Fruit fly (Drosophila melanogaster): ENCODE results near the gene Nos.

Gene Nos

dm6 chr2L:10794032-10794431 lies 43.3 kb downstream of the Nos start (continued):
- TF ChIP-seq OdsH (GFP tag; optimal IDR thresholded peaks at IDR 0.05), result no peak
- peak; percentile 12 for TF ChIP-seq Met (GFP tag; optimal IDR thresholded peaks at IDR 0.05)
- peak; percentile 44 for TF ChIP-seq Blimp-1 (GFP tag; optimal IDR thresholded peaks at IDR 0.05)
- TF ChIP-seq Hr4 (GFP tag; optimal IDR thresholded peaks at IDR 0.05), result no peak
- TF ChIP-seq Eip78C (GFP tag), result peak; percentile 75
- no peak for TF ChIP-seq net (GFP tag; optimal IDR thresholded peaks at IDR 0.05)
- peak; percentile 63 for TF ChIP-seq CG9139 (GFP tag; optimal IDR thresholded peaks at IDR 0.05)

DNA sequence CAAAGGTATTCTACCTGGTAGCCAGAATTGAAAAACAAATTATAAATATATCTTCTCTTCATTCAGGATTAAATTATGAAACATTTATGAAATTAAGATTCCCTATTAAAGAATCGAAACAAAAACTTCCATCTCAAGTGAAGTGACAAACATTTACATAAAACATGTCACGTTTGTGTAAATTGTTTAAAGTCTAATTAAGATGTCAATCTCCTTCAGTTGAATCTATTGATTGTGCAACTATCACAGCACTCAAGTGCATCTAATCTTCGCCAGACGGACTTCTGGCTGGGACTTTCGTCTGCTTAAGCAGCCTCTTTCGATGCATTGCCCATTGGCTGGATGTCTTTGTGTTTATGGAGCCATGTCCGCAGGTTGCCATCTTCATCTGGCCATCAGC lies 45.2 kb downstream of the Nos start:
- TF ChIP-seq CG3919 (GFP tag; optimal IDR thresholded peaks at IDR 0.05) (peak; percentile 3), CG3032 (tag; optimal IDR thresholded peaks at IDR 0.05) (peak; percentile 12), CG10631 (GFP tag; optimal IDR thresholded peaks at IDR 0.05) (peak; percentile 28), Smox (GFP tag; optimal IDR thresholded peaks at IDR 0.05) (peak; percentile 7), Sox15 (GFP tag; optimal IDR thresholded peaks at IDR 0.05) (no peak), svp (GFP tag) (peak; percentile 44), esn (GFP tag; optimal IDR thresholded peaks at IDR 0.05) (peak; percentile 6), Met (GFP tag; optimal IDR thresholded peaks at IDR 0.05) (peak; percentile 33), fd59A (GFP tag; optimal IDR thresholded peaks at IDR 0.05) (no peak), topi (GFP tag; optimal IDR thresholded peaks at IDR 0.05) (no peak), Eip78C (GFP tag) (peak; percentile 68), CG11902 (GFP tag; optimal IDR thresholded peaks at IDR 0.05) (no peak), Blimp-1 (GFP tag; optimal IDR thresholded peaks at IDR 0.05) (no peak), Sox14 (GFP tag; optimal IDR thresholded peaks at IDR 0.05) (peak; percentile 18)

DNA sequence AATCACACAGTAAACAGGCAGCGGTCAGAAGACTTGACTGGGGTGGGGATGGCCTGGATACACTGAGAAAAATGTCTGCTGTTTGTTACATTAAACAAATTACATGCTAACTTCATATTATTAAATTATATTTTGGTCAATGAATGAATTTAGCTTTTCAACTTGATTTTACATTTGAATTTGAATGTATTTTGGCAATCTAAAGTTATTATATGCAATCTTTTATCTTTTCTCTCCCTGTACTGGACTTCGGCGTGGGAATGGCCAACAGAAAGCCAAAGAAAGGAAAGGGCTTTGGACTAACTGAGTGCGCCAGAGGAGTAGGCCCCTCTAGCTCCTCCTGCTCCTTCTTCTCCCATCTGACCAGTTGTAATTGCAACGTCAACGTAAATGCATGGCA lies 46.0 kb downstream of the Nos start:
- TF ChIP-seq CG6808 (GFP tag; optimal IDR thresholded peaks at IDR 0.05) (peak; percentile 57), Ets96B (tag; optimal IDR thresholded peaks at IDR 0.05) (peak; percentile 42), fd59A (GFP tag; optimal IDR thresholded peaks at IDR 0.05) (peak; percentile 1), CG8319 (GFP tag; optimal IDR thresholded peaks at IDR 0.05) (peak; percentile 2), dsx (GFP tag; optimal IDR thresholded peaks at IDR 0.05; ENCODE audit: poor library complexity, severe bottlenecking) (peak; percentile 21), CG8119 (GFP tag; IDR thresholded peaks at IDR 0.05) (peak; percentile 72), Eip93F (GFP tag; optimal IDR thresholded peaks at IDR 0.05) (peak; percentile 33), CG6276 (GFP tag; optimal IDR thresholded peaks at IDR 0.05) (no peak), Eip75B (GFP tag; optimal IDR thresholded peaks at IDR 0.05) (peak; percentile 80), fkh (GFP tag; optimal IDR thresholded peaks at IDR 0.05) (no peak), salr (GFP tag; optimal IDR thresholded peaks at IDR 0.05) (peak in 1 of 2 experiments; percentile 13), Hr38 (GFP tag; optimal IDR thresholded peaks at IDR 0.05) (no peak), CG6792 (GFP tag; optimal IDR thresholded peaks at IDR 0.05) (peak; percentile 62), Sox15 (GFP tag; optimal IDR thresholded peaks at IDR 0.05) (no peak), spab (GFP tag; optimal IDR thresholded peaks at IDR 0.05) (peak; percentile 46), CG11902 (GFP tag; optimal IDR thresholded peaks at IDR 0.05) (peak; percentile 38), CG10631 (GFP tag; optimal IDR thresholded peaks at IDR 0.05) (peak; percentile 56), eg (GFP tag; IDR thresholded peaks at IDR 0.05) (no peak), Smox (GFP tag; optimal IDR thresholded peaks at IDR 0.05) (peak; percentile 80), ss (GFP tag; optimal IDR thresholded peaks at IDR 0.05) (peak in 1 of 2 experiments; percentile 49), fd85E (GFP tag; optimal IDR thresholded peaks at IDR 0.05) (no peak), CG6163 (GFP tag; IDR thresholded peaks at IDR 0.05) (peak; percentile 67; the same call in 2 of the 3 replicates), OdsH (GFP tag; optimal IDR thresholded peaks at IDR 0.05) (peak; percentile 46), achi (GFP tag; optimal IDR thresholded peaks at IDR 0.05) (peak; percentile 56), dac (GFP tag; optimal IDR thresholded peaks at IDR 0.05) (no peak), CG10669 (GFP tag; optimal IDR thresholded peaks at IDR 0.05) (peak; percentile 14), CG34406 (GFP tag; optimal IDR thresholded peaks at IDR 0.05) (peak; percentile 56), lz (GFP tag; optimal IDR thresholded peaks at IDR 0.05) (peak; percentile 74), CG7368 (GFP tag; optimal IDR thresholded peaks at IDR 0.05) (peak; percentile 49), net (GFP tag; optimal IDR thresholded peaks at IDR 0.05) (peak; percentile 46), Sox102F (GFP tag; optimal IDR thresholded peaks at IDR 0.05) (peak; percentile 68), Sox14 (GFP tag; optimal IDR thresholded peaks at IDR 0.05) (peak; percentile 62), Ets21C (GFP tag; optimal IDR thresholded peaks at IDR 0.05) (peak; percentile 51), CG32006 (GFP tag; optimal IDR thresholded peaks at IDR 0.05) (peak; percentile 36), Gug (GFP tag; IDR thresholded peaks at IDR 0.05) (peak; percentile 42; the same call in 1 of the 2 replicates), CG6854 (GFP tag; optimal IDR thresholded peaks at IDR 0.05) (peak; percentile 73), acj6 (GFP tag; optimal IDR thresholded peaks at IDR 0.05) (peak; percentile 47)
